Fruit fly (Drosophila melanogaster) whole organism, embryonic: Measurements from ENCODE around the gene Iyd.

Source experiments
- CG11696 ChIP-seq: fragments of 200-800 bp; sonication (Bioruptor generic); IDR thresholded peaks from 2 replicates; pipeline ENCODE4 v1.3.6; 2022; ENCODE audit warnings: missing biosample characterization, missing genetic modification characterization
- CG14667 ChIP-seq: fragments of 200-800 bp; sonication (Bioruptor generic); IDR thresholded peaks from 2 replicates; pipeline ENCODE4 v1.3.6; 2022; ENCODE audit warnings: missing biosample characterization, missing genetic modification characterization
- CG14860 ChIP-seq: fragments of 200-800 bp; sonication (Bioruptor generic); IDR thresholded peaks from 3 replicates; pipeline ENCODE4 v1.3.6; 2022; ENCODE audit warnings: missing biosample characterization, missing genetic modification characterization; ENCODE audit not compliant: partially characterized antibody
- CG1603 ChIP-seq: fragments of 200-800 bp; sonication (Bioruptor generic); optimal IDR thresholded peaks from 2 replicates; lab custom pipeline; 2019; ENCODE audit warnings: missing biosample characterization, mild to moderate bottlenecking, missing genetic modification characterization, moderate library complexity
- CG17359 ChIP-seq: fragments of 200-800 bp; sonication (Bioruptor generic); optimal IDR thresholded peaks from 3 replicates; lab custom pipeline; 2018; ENCODE audit warnings: missing biosample characterization, mild to moderate bottlenecking, missing genetic modification characterization, moderate library complexity
- CG17612 ChIP-seq: fragments of 200-800 bp; sonication (Bioruptor generic); IDR thresholded peaks from 2 replicates; pipeline ENCODE4 v1.3.6; 2022; ENCODE audit warnings: missing biosample characterization, missing genetic modification characterization
- CG31224 ChIP-seq: fragments of 200-800 bp; sonication (Bioruptor generic); IDR thresholded peaks from 2 replicates; pipeline ENCODE4 v1.3.6; 2022; ENCODE audit warnings: missing biosample characterization, missing genetic modification characterization
- CG31441 ChIP-seq: fragments of 200-800 bp; sonication (Bioruptor generic); IDR thresholded peaks from 2 replicates; pipeline ENCODE4 v1.3.6; 2022; ENCODE audit warnings: missing biosample characterization, missing genetic modification characterization
- CG33213 ChIP-seq: fragments of 200-800 bp; sonication (Bioruptor generic); optimal IDR thresholded peaks from 3 replicates; lab custom pipeline; 2016; ENCODE audit warnings: missing biosample characterization, missing genetic modification characterization
- CG33557 ChIP-seq: fragments of 200-800 bp; sonication (Bioruptor generic); optimal IDR thresholded peaks from 2 replicates; lab custom pipeline; 2019; ENCODE audit warnings: missing biosample characterization, mild to moderate bottlenecking, missing genetic modification characterization, moderate library complexity
- CG34376 ChIP-seq: fragments of 200-800 bp; sonication (Bioruptor generic); optimal IDR thresholded peaks from 2 replicates; lab custom pipeline; 2018; ENCODE audit warnings: missing biosample characterization, mild to moderate bottlenecking, missing genetic modification characterization
- CG34422 ChIP-seq: fragments of 200-800 bp; sonication (Bioruptor generic); IDR thresholded peaks from 3 replicates; pipeline ENCODE4 v1.3.6; 2022; ENCODE audit warnings: missing biosample characterization, missing genetic modification characterization
- CG4282 ChIP-seq: fragments of 200-800 bp; sonication (Bioruptor generic); optimal IDR thresholded peaks from 2 replicates; lab custom pipeline; 2016; ENCODE audit warnings: missing biosample characterization, missing genetic modification characterization
- CG43689 ChIP-seq: fragments of 200-800 bp; sonication (Bioruptor generic); IDR thresholded peaks from 2 replicates; pipeline ENCODE4 v1.3.6; 2022; ENCODE audit warnings: missing biosample characterization, missing genetic modification characterization
- CG4424 ChIP-seq: fragments of 200-800 bp; sonication (Bioruptor generic); optimal IDR thresholded peaks from 3 replicates; lab custom pipeline; 2016; ENCODE audit warnings: missing biosample characterization, missing genetic modification characterization
- CG4820 ChIP-seq: fragments of 200-800 bp; sonication (Bioruptor generic); optimal IDR thresholded peaks from 3 replicates; lab custom pipeline; 2016; ENCODE audit warnings: missing biosample characterization, missing genetic modification characterization
- CG6254 ChIP-seq: fragments of 200-800 bp; sonication (Bioruptor generic); optimal IDR thresholded peaks from 3 replicates; lab custom pipeline; 2017; ENCODE audit warnings: mild to moderate bottlenecking, missing biosample characterization, missing genetic modification reagents, missing genetic modification characterization
- CG6689 ChIP-seq: fragments of 200-800 bp; sonication (Bioruptor generic); IDR thresholded peaks from 2 replicates; pipeline ENCODE4 v1.3.6; 2022; ENCODE audit warnings: missing biosample characterization, missing genetic modification characterization
- CG7271 ChIP-seq: fragments of 200-800 bp; sonication (Bioruptor generic); optimal IDR thresholded peaks from 2 replicates; lab custom pipeline; 2018; ENCODE audit warnings: missing biosample characterization, mild to moderate bottlenecking, missing genetic modification characterization, moderate library complexity
- CG7987 ChIP-seq: fragments of 200-800 bp; sonication (Bioruptor generic); optimal IDR thresholded peaks from 2 replicates; lab custom pipeline; 2018; ENCODE audit warnings: missing biosample characterization, mild to moderate bottlenecking, missing genetic modification characterization, moderate library complexity
- CG8290 ChIP-seq, 3 experiments: fragments of 200-800 bp; sonication (Bioruptor generic); optimal IDR thresholded peaks; 2 replicates each; lab custom pipeline; 2016 to 2019; ENCODE audit warnings: missing biosample characterization in 3 of 3, missing genetic modification characterization in 3 of 3, mild to moderate bottlenecking in 2 of 3, moderate library complexity in 1 of 3
- CG8944 ChIP-seq: fragments of 200-800 bp; sonication (Bioruptor generic); optimal IDR thresholded peaks from 3 replicates; lab custom pipeline; 2016; ENCODE audit warnings: missing biosample characterization, missing genetic modification characterization
- CG9437 ChIP-seq: fragments of 200-800 bp; sonication (Bioruptor generic); optimal IDR thresholded peaks from 2 replicates; lab custom pipeline; 2018; ENCODE audit warnings: missing biosample characterization, mild to moderate bottlenecking, missing genetic modification characterization
- HLHmδ ChIP-seq: fragments of 200-800 bp; sonication (Bioruptor generic); optimal IDR thresholded peaks from 2 replicates; lab custom pipeline; 2018; ENCODE audit warnings: missing biosample characterization, mild to moderate bottlenecking, missing genetic modification characterization, moderate library complexity
- HmgZ ChIP-seq: fragments of 200-800 bp; sonication (Bioruptor generic); optimal IDR thresholded peaks from 2 replicates; lab custom pipeline; 2018; ENCODE audit warnings: missing biosample characterization, mild to moderate bottlenecking, missing genetic modification characterization
- Hsf ChIP-seq: fragments of 200-800 bp; sonication (Bioruptor generic); optimal IDR thresholded peaks from 3 replicates; lab custom pipeline; 2016; ENCODE audit warnings: missing biosample characterization, missing genetic modification characterization
- MBD-R2 ChIP-seq: fragments of 200-800 bp; sonication (Bioruptor generic); IDR thresholded peaks from 2 replicates; pipeline ENCODE4 v1.3.6; 2022; ENCODE audit warnings: missing biosample characterization, missing genetic modification characterization
- Max ChIP-seq: fragments of 200-800 bp; sonication (Bioruptor generic); optimal IDR thresholded peaks from 2 replicates; lab custom pipeline; 2016; ENCODE audit warnings: missing biosample characterization, mild to moderate bottlenecking, missing genetic modification characterization
- NC2β ChIP-seq: fragments of 200-800 bp; sonication (Bioruptor generic); optimal IDR thresholded peaks from 2 replicates; lab custom pipeline; 2016; ENCODE audit warnings: missing biosample characterization, missing genetic modification characterization
- Neu2 ChIP-seq: fragments of 200-800 bp; sonication (Bioruptor generic); optimal IDR thresholded peaks from 3 replicates; lab custom pipeline; 2016; ENCODE audit warnings: missing biosample characterization, missing genetic modification characterization, borderline replicate concordance
- Opbp ChIP-seq: fragments of 200-800 bp; sonication (Bioruptor generic); IDR thresholded peaks from 3 replicates; pipeline ENCODE4 v1.3.6; 2022; ENCODE audit warnings: missing biosample characterization, missing genetic modification characterization; ENCODE audit not compliant: partially characterized antibody
- PHDP ChIP-seq: fragments of 200-800 bp; sonication (Bioruptor generic); optimal IDR thresholded peaks from 3 replicates; lab custom pipeline; 2018; ENCODE audit warnings: missing biosample characterization, mild to moderate bottlenecking, missing genetic modification characterization, moderate library complexity
- Vsx1 ChIP-seq: fragments of 200-800 bp; sonication (Bioruptor generic); optimal IDR thresholded peaks from 2 replicates; lab custom pipeline; 2017; ENCODE audit warnings: missing biosample characterization, mild to moderate bottlenecking, missing genetic modification characterization, missing genetic modification reagents
- ab ChIP-seq: fragments of 200-800 bp; sonication (Bioruptor generic); optimal IDR thresholded peaks from 2 replicates; lab custom pipeline; 2016; ENCODE audit warnings: missing biosample characterization, missing genetic modification characterization
- bbx ChIP-seq: fragments of 200-800 bp; sonication (Bioruptor generic); IDR thresholded peaks from 2 replicates; pipeline ENCODE4 v1.3.6; 2022; ENCODE audit warnings: missing biosample characterization, missing genetic modification characterization; ENCODE audit not compliant: partially characterized antibody
- cato ChIP-seq: fragments of 200-800 bp; sonication (Bioruptor generic); optimal IDR thresholded peaks from 2 replicates; lab custom pipeline; 2016; ENCODE audit warnings: missing biosample characterization, missing genetic modification characterization, borderline replicate concordance
- chm ChIP-seq: fragments of 200-800 bp; sonication (Bioruptor generic); IDR thresholded peaks from 2 replicates; pipeline ENCODE4 v1.3.6; 2022; ENCODE audit warnings: missing biosample characterization, missing genetic modification characterization
- ci ChIP-seq: fragments of 200-800 bp; sonication (Bioruptor generic); IDR thresholded peaks from 3 replicates; pipeline ENCODE4 v1.3.6; 2022; ENCODE audit warnings: missing biosample characterization, missing genetic modification characterization
- corto ChIP-seq: fragments of 200-800 bp; sonication (Bioruptor generic); optimal IDR thresholded peaks from 2 replicates; lab custom pipeline; 2016; ENCODE audit warnings: missing biosample characterization, mild to moderate bottlenecking, missing genetic modification characterization, moderate library complexity
- disco-r ChIP-seq: fragments of 200-800 bp; sonication (Bioruptor generic); optimal IDR thresholded peaks from 2 replicates; lab custom pipeline; 2016; ENCODE audit warnings: missing biosample characterization, missing genetic modification characterization
- exex ChIP-seq: fragments of 200-800 bp; sonication (Bioruptor generic); optimal IDR thresholded peaks from 4 replicates; lab custom pipeline; 2018; ENCODE audit warnings: missing biosample characterization, mild to moderate bottlenecking, missing genetic modification characterization, moderate library complexity
- gro ChIP-seq: fragments of 200-800 bp; sonication (Bioruptor generic); optimal IDR thresholded peaks from 2 replicates; lab custom pipeline; 2016; ENCODE audit warnings: missing biosample characterization, missing genetic modification characterization
- kah ChIP-seq: fragments of 200-800 bp; sonication (Bioruptor generic); optimal IDR thresholded peaks from 2 replicates; lab custom pipeline; 2018; ENCODE audit warnings: missing biosample characterization, mild to moderate bottlenecking, missing genetic modification characterization
- onecut ChIP-seq: fragments of 200-800 bp; sonication (Bioruptor generic); IDR thresholded peaks from 2 replicates; pipeline ENCODE4 v1.3.6; 2022; ENCODE audit warnings: missing biosample characterization, missing genetic modification characterization
- peb ChIP-seq: fragments of 200-800 bp; sonication (Bioruptor generic); IDR thresholded peaks from 2 replicates; pipeline ENCODE4 v1.3.6; 2022; ENCODE audit warnings: missing biosample characterization, missing genetic modification characterization
- salm ChIP-seq: fragments of 200-800 bp; sonication (Bioruptor generic); optimal IDR thresholded peaks from 2 replicates; lab custom pipeline; 2018; ENCODE audit warnings: missing biosample characterization, mild to moderate bottlenecking, missing genetic modification characterization
- tgo ChIP-seq: fragments of 200-800 bp; sonication (Bioruptor generic); IDR thresholded peaks from 3 replicates; pipeline ENCODE4 v1.3.6; 2022; ENCODE audit warnings: missing biosample characterization, missing genetic modification characterization
- tio ChIP-seq: fragments of 200-800 bp; sonication (Bioruptor generic); optimal IDR thresholded peaks from 2 replicates; lab custom pipeline; 2017; ENCODE audit warnings: missing biosample characterization, missing genetic modification characterization, inconsistent platforms
- tup ChIP-seq: fragments of 200-800 bp; sonication (Bioruptor generic); optimal IDR thresholded peaks from 2 replicates; lab custom pipeline; 2016; ENCODE audit warnings: missing biosample characterization, mild to moderate bottlenecking, missing genetic modification characterization, moderate library complexity

The Iyd gene

dm6 chr3L:11096195-11096908 is at the start of gene Iyd, which contains the start of the genes CG46439 and CG33947 (continued):
- peak; percentile 41 for TF ChIP-seq CG34376 (GFP tag; lab: Kevin White, UChicago)
- TF ChIP-seq CG9437 (GFP tag; lab: Kevin White, UChicago): no peak
- TF ChIP-seq Opbp (GFP tag; lab: Robert Waterston, UW): no peak
- no peak for TF ChIP-seq disco-r
- TF ChIP-seq CG4282: no peak
- TF ChIP-seq CG34422 (GFP tag; lab: Robert Waterston, UW): no peak; the same call in 2 of the 3 replicates
- TF ChIP-seq ab (GFP tag; lab: Kevin White, UChicago): no peak
- no peak for TF ChIP-seq CG8944 (GFP tag; lab: Kevin White, UChicago)
- TF ChIP-seq CG1603 (tag; lab: Kevin White, UChicago): no peak
- TF ChIP-seq onecut (GFP tag; lab: Robert Waterston, UW): peak; percentile 45; the same call in 1 of the 2 replicates
- TF ChIP-seq CG31224: no peak
- TF ChIP-seq CG14860 (GFP tag; lab: Robert Waterston, UW): no peak
- TF ChIP-seq Hsf: no peak
- TF ChIP-seq Neu2 (GFP tag; lab: Kevin White, UChicago): no peak
- no peak for TF ChIP-seq CG11696 (GFP tag; lab: Robert Waterston, UW)
- peak; percentile 85 for TF ChIP-seq Vsx1 (GFP tag; lab: Kevin White, UChicago)
- TF ChIP-seq tio: no peak
- no peak for TF ChIP-seq Max (GFP tag; lab: Kevin White, UChicago)
- TF ChIP-seq CG33213: no peak
- TF ChIP-seq CG33557 (GFP tag; lab: Kevin White, UChicago): no peak
- TF ChIP-seq CG6254 (GFP tag; lab: Kevin White, UChicago): no peak
- no peak for TF ChIP-seq tup (GFP tag; lab: Kevin White, UChicago)
- TF ChIP-seq bbx: no peak
- peak; percentile 4; the same call in 1 of the 3 replicates for TF ChIP-seq ci (GFP tag; lab: Robert Waterston, UW)
- TF ChIP-seq CG4424 (GFP tag; lab: Kevin White, UChicago): no peak
- TF ChIP-seq CG43689: no peak
- no peak for TF ChIP-seq gro
- no peak for TF ChIP-seq CG31441 (GFP tag; lab: Robert Waterston, UW)
- peak; percentile 16 for TF ChIP-seq corto (GFP tag; lab: Kevin White, UChicago)
- no peak for TF ChIP-seq salm (tag; lab: Kevin White, UChicago)
- TF ChIP-seq CG17359 (tag; lab: Kevin White, UChicago): peak; percentile 14
- no peak for TF ChIP-seq CG17612
- TF ChIP-seq MBD-R2 (GFP tag; lab: Robert Waterston, UW): peak; percentile 28; the same call in 1 of the 2 replicates
- peak; percentile 32 for TF ChIP-seq exex
- TF ChIP-seq peb (GFP tag; lab: Robert Waterston, UW): no peak
- TF ChIP-seq CG7987 (GFP tag; lab: Kevin White, UChicago): no peak
- no peak for TF ChIP-seq HLHmδ
- no peak for TF ChIP-seq kah (GFP tag; lab: Kevin White, UChicago)
- TF ChIP-seq chm: no peak; the same call in 1 of the 2 replicates
- TF ChIP-seq CG6689 (GFP tag; lab: Robert Waterston, UW): peak; percentile 24; the same call in 1 of the 2 replicates
- TF ChIP-seq PHDP (tag; lab: Kevin White, UChicago): peak; percentile 12
- TF ChIP-seq cato (GFP tag; lab: Kevin White, UChicago): no peak
- no peak for TF ChIP-seq CG8290 (GFP tag; optimal IDR thresholded peaks at IDR 0.05; lab: Kevin White, UChicago)
- TF ChIP-seq CG8290 (tag; optimal IDR thresholded peaks at IDR 0.05; lab: Kevin White, UChicago): no peak
- TF ChIP-seq CG4820: no peak
- TF ChIP-seq HmgZ (tag; lab: Kevin White, UChicago): peak; percentile 13
- no peak for TF ChIP-seq CG7271
- TF ChIP-seq CG14667 (GFP tag; lab: Robert Waterston, UW): no peak
- peak; percentile 26 for TF ChIP-seq NC2β (GFP tag; lab: Kevin White, UChicago)
- no peak for TF ChIP-seq tgo
